Fruit fly (Drosophila melanogaster) whole organism, embryonic: Measurements from ENCODE around the gene CG15880.

ENCODE experiments used
- Awh ChIP-seq: fragments of 200-800 bp; sonication (Bioruptor generic); IDR thresholded peaks from 2 replicates; pipeline ENCODE4, ENCODE4 v1.3.6; 2022; ENCODE audit warnings: missing biosample characterization, missing genetic modification characterization
- B-H1 ChIP-seq: fragments of 200-800 bp; sonication (Bioruptor generic); IDR thresholded peaks from 3 replicates; pipeline ENCODE4 v1.3.6; 2022; ENCODE audit warnings: missing biosample characterization, missing genetic modification characterization
- Bdp1 ChIP-seq: fragments of 200-800 bp; sonication (Bioruptor generic); optimal IDR thresholded peaks from 3 replicates; lab custom pipeline; 2016; ENCODE audit warnings: missing biosample characterization, missing genetic modification characterization
- CG11085 ChIP-seq: fragments of 200-800 bp; sonication (Bioruptor generic); IDR thresholded peaks from 2 replicates; pipeline ENCODE4 v1.3.6; 2022; ENCODE audit warnings: missing biosample characterization, missing genetic modification characterization
- CG11504 ChIP-seq: fragments of 200-800 bp; sonication (Bioruptor generic); optimal IDR thresholded peaks from 3 replicates; lab custom pipeline; 2019; ENCODE audit warnings: missing biosample characterization, mild to moderate bottlenecking, missing genetic modification characterization, moderate library complexity
- CG13424 ChIP-seq: fragments of 200-800 bp; sonication (Bioruptor generic); optimal IDR thresholded peaks from 2 replicates; lab custom pipeline; 2019; ENCODE audit warnings: missing biosample characterization, mild to moderate bottlenecking, missing genetic modification characterization, moderate library complexity
- CG14860 ChIP-seq: fragments of 200-800 bp; sonication (Bioruptor generic); IDR thresholded peaks from 3 replicates; pipeline ENCODE4 v1.3.6; 2022; ENCODE audit warnings: missing biosample characterization, missing genetic modification characterization; ENCODE audit not compliant: partially characterized antibody
- CG15269 ChIP-seq: fragments of 200-800 bp; sonication (Bioruptor generic); optimal IDR thresholded peaks from 2 replicates; lab custom pipeline; 2018; ENCODE audit warnings: missing biosample characterization, mild to moderate bottlenecking, missing genetic modification characterization, moderate library complexity
- CG17186 ChIP-seq: fragments of 200-800 bp; sonication (Bioruptor generic); optimal IDR thresholded peaks from 3 replicates; lab custom pipeline; 2017; ENCODE audit warnings: missing biosample characterization, missing genetic modification reagents, missing genetic modification characterization
- CG17361 ChIP-seq: fragments of 200-800 bp; sonication (Bioruptor generic); IDR thresholded peaks from 3 replicates; pipeline ENCODE4 v1.3.6; 2022; ENCODE audit warnings: missing biosample characterization, missing genetic modification characterization
- CG1792 ChIP-seq: fragments of 200-800 bp; sonication (Bioruptor generic); optimal IDR thresholded peaks from 2 replicates; lab custom pipeline; 2016; ENCODE audit warnings: missing biosample characterization, missing genetic modification characterization
- CG18011 ChIP-seq: fragments of 200-800 bp; sonication (Bioruptor generic); optimal IDR thresholded peaks from 2 replicates; lab custom pipeline; 2017; ENCODE audit warnings: missing biosample characterization, missing genetic modification characterization, mild to moderate bottlenecking, moderate library complexity, missing genotype
- CG18476 ChIP-seq: fragments of 200-800 bp; sonication (Bioruptor generic); optimal IDR thresholded peaks from 2 replicates; lab custom pipeline; 2016; ENCODE audit warnings: missing biosample characterization, mild to moderate bottlenecking, missing genetic modification characterization
- CG2712 ChIP-seq: fragments of 200-800 bp; optimal IDR thresholded peaks from 3 replicates; lab custom pipeline; 2019; ENCODE audit warnings: missing biosample characterization, mild to moderate bottlenecking, missing genetic modification characterization, moderate library complexity
- CG5180 ChIP-seq: fragments of 200-800 bp; sonication (Bioruptor generic); optimal IDR thresholded peaks from 3 replicates; lab custom pipeline; 2017; ENCODE audit warnings: missing biosample characterization, missing genetic modification characterization, mild to moderate bottlenecking, moderate library complexity, missing genetic modification reagents
- CG5245 ChIP-seq: fragments of 200-800 bp; sonication (Bioruptor generic); optimal IDR thresholded peaks from 3 replicates; lab custom pipeline; 2016; ENCODE audit warnings: missing biosample characterization, missing genetic modification characterization
- CG6175 ChIP-seq: fragments of 200-800 bp; sonication (Bioruptor generic); IDR thresholded peaks from 3 replicates; pipeline ENCODE4 v1.3.6; 2022; ENCODE audit warnings: missing biosample characterization, missing genetic modification characterization
- CG6854 ChIP-seq: fragments of 200-800 bp; sonication (Bioruptor generic); optimal IDR thresholded peaks from 3 replicates; lab custom pipeline; 2017; ENCODE audit warnings: missing biosample characterization, mild to moderate bottlenecking, missing genetic modification characterization
- CG7745 ChIP-seq: fragments of 200-800 bp; sonication (Bioruptor generic); optimal IDR thresholded peaks from 2 replicates; lab custom pipeline; 2018; ENCODE audit warnings: missing biosample characterization, mild to moderate bottlenecking, missing genetic modification characterization, moderate library complexity
- CG8281 ChIP-seq: fragments of 200-800 bp; sonication (Bioruptor generic); optimal IDR thresholded peaks from 2 replicates; lab custom pipeline; 2018; ENCODE audit warnings: missing biosample characterization, mild to moderate bottlenecking, missing genetic modification characterization, moderate library complexity
- CG8388 ChIP-seq: fragments of 200-800 bp; sonication (Bioruptor generic); optimal IDR thresholded peaks from 2 replicates; lab custom pipeline; 2019; ENCODE audit warnings: missing biosample characterization, mild to moderate bottlenecking, missing genetic modification characterization, moderate library complexity
- CG8478 ChIP-seq: fragments of >200 bp; optimal IDR thresholded peaks from 2 replicates; lab custom pipeline; 2018
- CG9609 ChIP-seq: fragments of 200-800 bp; sonication (Bioruptor generic); optimal IDR thresholded peaks from 3 replicates; lab custom pipeline; 2016; ENCODE audit warnings: missing biosample characterization, missing genetic modification characterization
- CHES-1-like ChIP-seq: fragments of 200-800 bp; sonication (Bioruptor generic); optimal IDR thresholded peaks from 2 replicates; lab custom pipeline; 2016; ENCODE audit warnings: missing biosample characterization, missing genetic modification characterization
- CoRest ChIP-seq: fragments of 200-800 bp; sonication (Bioruptor generic); optimal IDR thresholded peaks from 3 replicates; lab custom pipeline; 2018; ENCODE audit warnings: missing biosample characterization, mild to moderate bottlenecking, missing genetic modification characterization, moderate library complexity
- Dad ChIP-seq: fragments of 200-800 bp; sonication (Bioruptor generic); optimal IDR thresholded peaks from 3 replicates; lab custom pipeline; 2016; ENCODE audit warnings: missing biosample characterization, missing genetic modification characterization
- Dip3 ChIP-seq: fragments of 200-800 bp; sonication (Bioruptor generic); optimal IDR thresholded peaks from 3 replicates; lab custom pipeline; 2016; ENCODE audit warnings: missing biosample characterization, missing genetic modification characterization
- E2f1 ChIP-seq: fragments of 200-800 bp; sonication (Bioruptor generic); IDR thresholded peaks from 2 replicates; pipeline ENCODE4 v1.3.6; 2022; ENCODE audit warnings: missing biosample characterization, missing genetic modification characterization
- Max ChIP-seq: fragments of 200-800 bp; sonication (Bioruptor generic); optimal IDR thresholded peaks from 2 replicates; lab custom pipeline; 2016; ENCODE audit warnings: missing biosample characterization, mild to moderate bottlenecking, missing genetic modification characterization
- Ptx1 ChIP-seq: fragments of 200-800 bp; sonication (Bioruptor generic); IDR thresholded peaks from 2 replicates; pipeline ENCODE4 v1.3.6; 2022; ENCODE audit warnings: missing biosample characterization, missing genetic modification characterization
- Xbp1 ChIP-seq: fragments of 200-800 bp; sonication (Bioruptor generic); optimal IDR thresholded peaks from 3 replicates; lab custom pipeline; 2016; ENCODE audit warnings: missing biosample characterization, mild to moderate bottlenecking, missing genetic modification characterization
- ase ChIP-seq: fragments of 200-800 bp; sonication (Bioruptor generic); IDR thresholded peaks from 3 replicates; pipeline ENCODE4 v1.3.6; 2022; ENCODE audit warnings: missing biosample characterization, missing genetic modification characterization
- caup ChIP-seq: fragments of 200-800 bp; sonication (Bioruptor generic); optimal IDR thresholded peaks from 3 replicates; lab custom pipeline; 2017; ENCODE audit warnings: missing biosample characterization, mild to moderate bottlenecking, missing genetic modification characterization, moderate library complexity; ENCODE audit not compliant: severe bottlenecking
- corto ChIP-seq: fragments of 200-800 bp; sonication (Bioruptor generic); optimal IDR thresholded peaks from 2 replicates; lab custom pipeline; 2016; ENCODE audit warnings: missing biosample characterization, mild to moderate bottlenecking, missing genetic modification characterization, moderate library complexity
- crp ChIP-seq, 2 experiments: fragments of 200-800 bp; sonication (Bioruptor generic); optimal IDR thresholded peaks; 2 replicates in 1 of 2; 3 replicates in 1 of 2; lab custom pipeline; 2017; ENCODE audit warnings: missing biosample characterization in 2 of 2, missing genetic modification characterization in 2 of 2, mild to moderate bottlenecking in 1 of 2, moderate library complexity in 1 of 2
- danr ChIP-seq: fragments of 200-800 bp; sonication (Bioruptor generic); IDR thresholded peaks from 2 replicates; pipeline ENCODE4 v1.3.6; 2022; ENCODE audit warnings: missing biosample characterization, missing genetic modification characterization
- dati ChIP-seq: fragments of 200-800 bp; sonication (Bioruptor generic); IDR thresholded peaks from 2 replicates; pipeline ENCODE4 v1.3.6; 2022; ENCODE audit warnings: missing biosample characterization, missing genetic modification characterization
- fd96Cb ChIP-seq: fragments of 200-800 bp; sonication (Bioruptor generic); optimal IDR thresholded peaks from 2 replicates; lab custom pipeline; 2018; ENCODE audit warnings: missing biosample characterization, mild to moderate bottlenecking, missing genetic modification characterization, moderate library complexity
- gcm ChIP-seq: fragments of 200-800 bp; sonication (Bioruptor generic); optimal IDR thresholded peaks from 2 replicates; lab custom pipeline; 2019; ENCODE audit warnings: missing biosample characterization, mild to moderate bottlenecking, missing genetic modification characterization, moderate library complexity
- h ChIP-seq: fragments of >200 bp; optimal IDR thresholded peaks from 2 replicates; lab custom pipeline; 2017
- lilli ChIP-seq: fragments of 200-800 bp; sonication (Bioruptor generic); optimal IDR thresholded peaks from 3 replicates; lab custom pipeline; 2016; ENCODE audit warnings: missing biosample characterization, missing genetic modification characterization
- nau ChIP-seq: fragments of 200-800 bp; sonication (Bioruptor generic); optimal IDR thresholded peaks from 3 replicates; lab custom pipeline; 2017; ENCODE audit warnings: missing biosample characterization, mild to moderate bottlenecking, missing genetic modification characterization, missing genetic modification reagents
- nmo ChIP-seq: fragments of 200-800 bp; sonication (Bioruptor generic); optimal IDR thresholded peaks from 2 replicates; lab custom pipeline; 2018; ENCODE audit warnings: missing biosample characterization, mild to moderate bottlenecking, missing genetic modification characterization, moderate library complexity
- pita ChIP-seq: fragments of 200-800 bp; sonication (Bioruptor generic); optimal IDR thresholded peaks from 2 replicates; lab custom pipeline; 2017; ENCODE audit warnings: missing biosample characterization, mild to moderate bottlenecking, missing genetic modification characterization
- ranshi ChIP-seq: fragments of 200-800 bp; sonication (Bioruptor generic); IDR thresholded peaks from 2 replicates; pipeline ENCODE4 v1.3.6; 2022; ENCODE audit warnings: missing biosample characterization, missing genetic modification characterization
- ro ChIP-seq: fragments of 200-800 bp; sonication (Bioruptor generic); IDR thresholded peaks from 2 replicates; pipeline ENCODE4 v1.3.6; 2022; ENCODE audit warnings: missing biosample characterization, missing genetic modification characterization
- scrt ChIP-seq: fragments of 200-800 bp; sonication (Bioruptor generic); optimal IDR thresholded peaks from 2 replicates; lab custom pipeline; 2018; ENCODE audit warnings: missing biosample characterization, mild to moderate bottlenecking, missing genetic modification characterization, moderate library complexity
- tap ChIP-seq: fragments of 200-800 bp; optimal IDR thresholded peaks from 3 replicates; lab custom pipeline; 2019; ENCODE audit warnings: missing biosample characterization, mild to moderate bottlenecking, missing genetic modification characterization, moderate library complexity
- tio ChIP-seq: fragments of 200-800 bp; sonication (Bioruptor generic); optimal IDR thresholded peaks from 2 replicates; lab custom pipeline; 2017; ENCODE audit warnings: missing biosample characterization, missing genetic modification characterization, inconsistent platforms
- tna ChIP-seq: fragments of 200-800 bp; sonication (Bioruptor generic); IDR thresholded peaks from 2 replicates; pipeline ENCODE4 v1.3.6; 2022; ENCODE audit warnings: missing biosample characterization, missing genetic modification characterization; ENCODE audit not compliant: partially characterized antibody

CG15880 gene

dm6 chr2L:852647-853111 is 34.9 kb upstream of the CG15880 start, which contains the start of the genes CG4291 and kraken (continued):
- no peak for TF ChIP-seq danr
- TF ChIP-seq CG1792 (GFP tag; lab: Kevin White, UChicago): peak; percentile 31
- no peak; the same call in 2 of the 3 replicates for TF ChIP-seq B-H1 (GFP tag; lab: Robert Waterston, UW)
- peak; percentile 50 for TF ChIP-seq CG11504
- TF ChIP-seq CG8388 (GFP tag; lab: Kevin White, UChicago): peak; percentile 3
- TF ChIP-seq CG18476 (GFP tag; lab: Kevin White, UChicago): no peak
- TF ChIP-seq caup: peak; percentile 55
- TF ChIP-seq ro: no peak
- 0 out of 3 replicates have a peak, but pooled peaks have one; percentile 22 for TF ChIP-seq CG17361 (GFP tag; lab: Robert Waterston, UW)
- peak; percentile 61 for TF ChIP-seq CG15269 (tag; lab: Kevin White, UChicago)
- TF ChIP-seq Bdp1 (GFP tag; lab: Kevin White, UChicago): peak; percentile 11
- TF ChIP-seq dati: no peak
- TF ChIP-seq Max (GFP tag; lab: Kevin White, UChicago): peak; percentile 21
- TF ChIP-seq CG14860 (GFP tag; lab: Robert Waterston, UW): no peak
- 0 out of 2 replicates have a peak, but pooled peaks have one; percentile 17 for TF ChIP-seq Awh (GFP tag; lab: Robert Waterston, UW)
- TF ChIP-seq Dad (GFP tag; lab: Kevin White, UChicago): peak; percentile 58
- peak; percentile 78 for TF ChIP-seq CHES-1-like (GFP tag; lab: Kevin White, UChicago)
- peak; percentile 56; the same call in 1 of the 3 replicates for TF ChIP-seq ase
- no peak for TF ChIP-seq pita (GFP tag; lab: Kevin White, UChicago)
- TF ChIP-seq CG2712 (tag; lab: Kevin White, UChicago): peak; percentile 43
- no peak for TF ChIP-seq CG5245 (GFP tag; lab: Kevin White, UChicago)
- TF ChIP-seq corto: no peak
- TF ChIP-seq nau (GFP tag; lab: Kevin White, UChicago): no peak
- peak; percentile 31; the same call in 1 of the 3 replicates for TF ChIP-seq CG6175 (GFP tag; lab: Robert Waterston, UW)
- no peak for TF ChIP-seq CG8478 (lab: Kevin White, UChicago)
- peak; percentile 62 for TF ChIP-seq CG17186 (GFP tag; lab: Kevin White, UChicago)
- TF ChIP-seq scrt (GFP tag; lab: Kevin White, UChicago): no peak
- peak; percentile 51 for TF ChIP-seq tap (tag; lab: Kevin White, UChicago)
- peak; percentile 33; the same call in 1 of the 2 replicates for TF ChIP-seq ranshi (GFP tag; lab: Robert Waterston, UW)
- peak; percentile 18; the same call in 1 of the 2 replicates for TF ChIP-seq E2f1
- TF ChIP-seq crp (GFP tag; optimal IDR thresholded peaks at IDR 0.05; lab: Kevin White, UChicago): no peak
- TF ChIP-seq CG9609 (GFP tag; lab: Kevin White, UChicago): peak; percentile 56
- TF ChIP-seq tio (GFP tag; lab: Kevin White, UChicago): no peak
- peak; percentile 22; the same call in 1 of the 2 replicates for TF ChIP-seq Ptx1 (GFP tag; lab: Robert Waterston, UW)
- TF ChIP-seq CG8281 (tag; lab: Kevin White, UChicago): peak; percentile 99
- TF ChIP-seq CG11085 (GFP tag; lab: Robert Waterston, UW): peak; percentile 31; the same call in 1 of the 2 replicates
- TF ChIP-seq CoRest (tag; lab: Kevin White, UChicago): peak; percentile 23
- no peak for TF ChIP-seq CG5180 (GFP tag; lab: Kevin White, UChicago)
- no peak for TF ChIP-seq CG6854 (GFP tag; lab: Kevin White, UChicago)
- TF ChIP-seq CG13424 (tag; lab: Kevin White, UChicago): peak; percentile 68
- no peak for TF ChIP-seq CG7745 (tag; lab: Kevin White, UChicago)
- no peak for TF ChIP-seq fd96Cb (tag; lab: Kevin White, UChicago)
- TF ChIP-seq lilli (GFP tag; lab: Kevin White, UChicago): peak; percentile 78
- peak; percentile 27 for TF ChIP-seq CG18011 (GFP tag; lab: Kevin White, UChicago)
- TF ChIP-seq gcm (GFP tag; lab: Kevin White, UChicago): no peak
- peak; percentile 51 for TF ChIP-seq Dip3
- no peak for TF ChIP-seq h (lab: Kevin White, UChicago)
- peak; percentile 68 for TF ChIP-seq Xbp1
- TF ChIP-seq tna: no peak
- peak; percentile 40 for TF ChIP-seq nmo
